Worm (Caenorhabditis elegans) whole organism, L4 larva: Measurements from ENCODE around the gene T04B8.5.
A peak's percentile ranks its signal among the peaks of the same experiment; 100 is the strongest.

ENCODE experiments used
- D1046.2 ChIP-seq: fragments of 200-800 bp; sonication (Bioruptor generic); IDR thresholded peaks from 2 replicates; pipeline ENCODE4 v1.3.6; 2022; ENCODE audit warnings: missing genetic modification characterization, missing compliant biosample characterization
- R02D3.7 ChIP-seq: fragments of 150-350 bp; sonication (generic microtip); optimal IDR thresholded peaks from 3 replicates; lab custom pipeline; 2014; ENCODE audit warnings: missing biosample characterization, missing genetic modification characterization
- T26A8.4 ChIP-seq: fragments of 200-800 bp; sonication (Bioruptor generic); IDR thresholded peaks from 2 replicates; pipeline ENCODE4 v1.3.6; 2022; ENCODE audit warnings: missing genetic modification characterization, missing compliant biosample characterization
- Y105C5A.15 ChIP-seq: fragments of 200-800 bp; sonication (Bioruptor generic); IDR thresholded peaks from 2 replicates; pipeline ENCODE4 v1.3.6; 2022; ENCODE audit warnings: missing genetic modification characterization, missing compliant biosample characterization
- Y48G9A.11 ChIP-seq: fragments of 200-800 bp; sonication (Bioruptor generic); IDR thresholded peaks from 2 replicates; pipeline ENCODE4 v1.3.6; 2022; ENCODE audit warnings: missing genetic modification reagents, missing genetic modification characterization, missing compliant biosample characterization
- Y5F2A.4 ChIP-seq: fragments of 200-800 bp; sonication (Bioruptor generic); optimal IDR thresholded peaks from 2 replicates; lab custom pipeline; 2018; ENCODE audit warnings: mild to moderate bottlenecking, missing genetic modification characterization, missing compliant biosample characterization
- aha-1 ChIP-seq: fragments of 150-350 bp; peaks from one replicate; lab custom pipeline; 2014; ENCODE audit warnings: missing biosample characterization, missing genetic modification characterization
- aly-2 ChIP-seq: sonication (generic microtip); optimal IDR thresholded peaks from 2 replicates; lab custom pipeline; 2018; ENCODE audit warnings: missing biosample characterization, missing genetic modification characterization
- arid-1 ChIP-seq: fragments of 200-800 bp; sonication (Bioruptor generic); conservative IDR thresholded peaks from 2 replicates; pipeline ENCODE4 v1.3.6; 2022; ENCODE audit warnings: missing genetic modification reagents, missing genetic modification characterization, missing compliant biosample characterization
- cey-2 ChIP-seq: sonication (generic microtip); optimal IDR thresholded peaks from 3 replicates; lab custom pipeline; 2017; ENCODE audit warnings: missing genetic modification characterization, mild to moderate bottlenecking, missing compliant biosample characterization, antibody characterized with exemption, borderline replicate concordance; ENCODE audit not compliant: insufficient read depth
- ctbp-1 ChIP-seq: fragments of 200-800 bp; sonication (Bioruptor generic); IDR thresholded peaks from 2 replicates; pipeline ENCODE4 v1.3.6; 2022; ENCODE audit warnings: missing genetic modification reagents, missing genetic modification characterization, missing compliant biosample characterization
- daf-16 ChIP-seq, 3 experiments: sonication (generic microtip); optimal IDR thresholded peaks; 2 replicates each; lab custom pipeline; 2016 to 2017; ENCODE audit warnings: missing genetic modification characterization in 3 of 3, missing genetic modification reagents in 3 of 3, mild to moderate bottlenecking in 2 of 3, missing compliant biosample characterization in 2 of 3, missing biosample characterization in 1 of 3, moderate library complexity in 1 of 3
- daf-19 ChIP-seq: fragments of 200-800 bp; sonication (Bioruptor generic); conservative IDR thresholded peaks from 2 replicates; pipeline ENCODE4 v1.3.6; 2022; ENCODE audit warnings: missing genetic modification characterization, missing compliant biosample characterization
- daf-8 ChIP-seq: fragments of 200-800 bp; sonication (Bioruptor generic); IDR thresholded peaks from 2 replicates; pipeline ENCODE4 v1.3.6; 2022; ENCODE audit warnings: missing genetic modification characterization, missing compliant biosample characterization
- dve-1 ChIP-seq: sonication (generic microtip); optimal IDR thresholded peaks from 2 replicates; lab custom pipeline; 2017; ENCODE audit warnings: antibody characterized with exemption, mild to moderate bottlenecking, missing genetic modification characterization, missing compliant biosample characterization; ENCODE audit not compliant: insufficient read depth
- egl-27 ChIP-seq: sonication (generic microtip); optimal IDR thresholded peaks from 3 replicates; lab custom pipeline; 2017; ENCODE audit warnings: missing biosample characterization, missing genetic modification reagents, missing genetic modification characterization
- egl-43 ChIP-seq: fragments of 200-800 bp; sonication (Bioruptor generic); IDR thresholded peaks from 2 replicates; pipeline ENCODE4 v1.3.6; 2022; ENCODE audit warnings: missing genetic modification reagents, missing genetic modification characterization, missing compliant biosample characterization
- hlh-11 ChIP-seq: fragments of 200-800 bp; sonication (Bioruptor generic); optimal IDR thresholded peaks from 2 replicates; lab custom pipeline; 2018; ENCODE audit warnings: mild to moderate bottlenecking, missing genetic modification characterization, missing compliant biosample characterization
- hlh-30 ChIP-seq: sonication (generic microtip); optimal IDR thresholded peaks from 2 replicates; lab custom pipeline; 2017; ENCODE audit warnings: antibody characterized with exemption, mild to moderate bottlenecking, missing genetic modification characterization, missing compliant biosample characterization; ENCODE audit not compliant: insufficient read depth
- hmg-1.1 ChIP-seq: fragments of 200-800 bp; sonication (Bioruptor generic); IDR thresholded peaks from 2 replicates; pipeline ENCODE4 v1.3.6; 2022; ENCODE audit warnings: missing genetic modification reagents, missing genetic modification characterization, missing compliant biosample characterization
- lim-7 ChIP-seq: fragments of 200-800 bp; sonication (Bioruptor generic); IDR thresholded peaks from 2 replicates; pipeline ENCODE4 v1.3.6; 2022; ENCODE audit warnings: missing genetic modification characterization, missing compliant biosample characterization
- lin-1 ChIP-seq: fragments of 200-800 bp; sonication (Bioruptor generic); IDR thresholded peaks from 2 replicates; pipeline ENCODE4 v1.3.6; 2022; ENCODE audit warnings: missing genetic modification reagents, missing genetic modification characterization, missing compliant biosample characterization
- lin-39 ChIP-seq: fragments of 150-350 bp; optimal IDR thresholded peaks from 2 replicates; lab custom pipeline; 2014; ENCODE audit warnings: missing biosample characterization, missing genetic modification reagents, missing genetic modification characterization
- lir-3 ChIP-seq: sonication (generic microtip); optimal IDR thresholded peaks from 2 replicates; lab custom pipeline; 2016; ENCODE audit warnings: mild to moderate bottlenecking, missing genetic modification characterization, missing compliant biosample characterization
- lsy-2 ChIP-seq, 2 experiments: fragments of 150-350 bp in 1 of 2; sonication (generic microtip) in 1 of 2; optimal IDR thresholded peaks; 2 replicates each; lab custom pipeline; 2014 to 2017; ENCODE audit warnings: missing biosample characterization in 2 of 2, missing genetic modification characterization in 2 of 2
- madf-9 ChIP-seq: fragments of 200-800 bp; sonication (Bioruptor generic); conservative IDR thresholded peaks from 2 replicates; pipeline ENCODE4 v1.3.6; 2022; ENCODE audit warnings: missing genetic modification reagents, missing genetic modification characterization, missing compliant biosample characterization
- mdt-29 ChIP-seq: fragments of 200-800 bp; sonication (Bioruptor generic); IDR thresholded peaks from 2 replicates; pipeline ENCODE4 v1.3.6; 2022; ENCODE audit warnings: missing genetic modification reagents, missing genetic modification characterization, missing compliant biosample characterization
- mep-1 ChIP-seq: fragments of 150-350 bp; sonication (generic microtip); optimal IDR thresholded peaks from 3 replicates; lab custom pipeline; 2014; ENCODE audit warnings: missing biosample characterization, missing genetic modification characterization
- mes-2 ChIP-seq: sonication (generic microtip); optimal IDR thresholded peaks from 2 replicates; lab custom pipeline; 2016; ENCODE audit warnings: missing genotype, mild to moderate bottlenecking, missing genetic modification characterization, missing compliant biosample characterization; ENCODE audit not compliant: poor library complexity, severe bottlenecking
- mxl-2 ChIP-seq: fragments of 200-800 bp; sonication (Bioruptor generic); conservative IDR thresholded peaks from 2 replicates; pipeline ENCODE4 v1.3.6; 2022; ENCODE audit warnings: missing genetic modification reagents, missing genetic modification characterization, missing compliant biosample characterization
- nhr-102 ChIP-seq: sonication (generic microtip); optimal IDR thresholded peaks from 2 replicates; lab custom pipeline; 2016; ENCODE audit warnings: mild to moderate bottlenecking, missing genetic modification characterization, moderate library complexity, missing compliant biosample characterization
- nhr-237 ChIP-seq: sonication (generic microtip); optimal IDR thresholded peaks from 2 replicates; lab custom pipeline; 2017; ENCODE audit warnings: missing biosample characterization, missing genetic modification characterization
- nhr-42 ChIP-seq: fragments of 200-800 bp; sonication (Bioruptor generic); IDR thresholded peaks from 2 replicates; pipeline ENCODE4 v1.3.6; 2022; ENCODE audit warnings: missing genetic modification characterization, missing compliant biosample characterization
- nhr-48 ChIP-seq: sonication (generic microtip); optimal IDR thresholded peaks from 2 replicates; lab custom pipeline; 2016; ENCODE audit warnings: mild to moderate bottlenecking, missing genetic modification characterization, missing compliant biosample characterization
- pha-4 ChIP-seq, 2 experiments: fragments of 150-350 bp in 1 of 2; fragments of 200-800 bp in 1 of 2; sonication (Bioruptor generic) in 1 of 2; IDR thresholded peaks in 1 of 2; optimal IDR thresholded peaks in 1 of 2; 2 replicates each; pipeline versions ENCODE4 v1.3.6 to Lab custom; 2014 to 2022; ENCODE audit warnings: missing genetic modification characterization in 2 of 2, missing genetic modification reagents in 2 of 2, missing biosample characterization in 1 of 2, missing compliant biosample characterization in 1 of 2
- php-3 ChIP-seq: fragments of 200-800 bp; sonication (Bioruptor generic); IDR thresholded peaks from 2 replicates; pipeline ENCODE4 v1.3.6; 2022; ENCODE audit warnings: missing genetic modification reagents, missing genetic modification characterization, missing compliant biosample characterization
- pqm-1 ChIP-seq: sonication (generic microtip); optimal IDR thresholded peaks from 2 replicates; lab custom pipeline; 2017; ENCODE audit warnings: missing biosample characterization, missing genetic modification characterization
- set-16 ChIP-seq: fragments of 200-800 bp; sonication (Bioruptor generic); IDR thresholded peaks from 2 replicates; pipeline ENCODE4 v1.3.6; 2022; ENCODE audit warnings: missing genetic modification reagents, missing genetic modification characterization, missing compliant biosample characterization
- snpc-1.2 ChIP-seq: fragments of 200-800 bp; sonication (Bioruptor generic); IDR thresholded peaks from 2 replicates; pipeline ENCODE4 v1.3.6; 2022; ENCODE audit warnings: missing genetic modification reagents, missing genetic modification characterization, missing compliant biosample characterization
- snpc-4 ChIP-seq: fragments of 150-350 bp; optimal IDR thresholded peaks from 2 replicates; lab custom pipeline; 2014; ENCODE audit warnings: missing biosample characterization, missing genetic modification characterization
- tag-97 ChIP-seq: fragments of 200-800 bp; sonication (Bioruptor generic); IDR thresholded peaks from 2 replicates; pipeline ENCODE4 v1.3.6; 2022; ENCODE audit warnings: missing genetic modification characterization, missing compliant biosample characterization
- zfp-2 ChIP-seq: sonication (generic microtip); optimal IDR thresholded peaks from 2 replicates; lab custom pipeline; 2016; ENCODE audit warnings: mild to moderate bottlenecking, missing genetic modification characterization, missing compliant biosample characterization
- zfp-3 ChIP-seq: fragments of 200-800 bp; sonication (Bioruptor generic); conservative IDR thresholded peaks from 2 replicates; pipeline ENCODE4 v1.3.6; 2022; ENCODE audit warnings: missing genetic modification reagents, missing genetic modification characterization, missing compliant biosample characterization
- zip-2 ChIP-seq: fragments of 150-350 bp; optimal IDR thresholded peaks from 2 replicates; lab custom pipeline; 2014; ENCODE audit warnings: missing biosample characterization, missing genetic modification characterization

T04B8.5 gene

ce11 chrII:602969-603368 is 21.4 kb downstream of the T04B8.5 start (continued):
- TF ChIP-seq hmg-1.1 (GFP tag; lab: Robert Waterston, UW) = no peak
- TF ChIP-seq set-16 (GFP tag; lab: Robert Waterston, UW) = no peak
- no peak for TF ChIP-seq mxl-2 (GFP tag; lab: Robert Waterston, UW)
- TF ChIP-seq aha-1 (tag; lab: Kevin White, UChicago) = peak; percentile 89
- no peak for TF ChIP-seq madf-9
- no peak for TF ChIP-seq lim-7 (GFP tag; lab: Robert Waterston, UW)
- TF ChIP-seq Y105C5A.15 (GFP tag; lab: Robert Waterston, UW) = no peak
- no peak for TF ChIP-seq zfp-3 (GFP tag; lab: Robert Waterston, UW)
- TF ChIP-seq hlh-30 (tag; lab: Kevin White, UChicago) = peak; percentile 94
- TF ChIP-seq nhr-48 (tag; lab: Kevin White, UChicago) = no peak
- TF ChIP-seq daf-8 (GFP tag; lab: Robert Waterston, UW) = no peak

ce11 chrII:602020-602419 is 22.3 kb downstream of the T04B8.5 start, which contains the start of gene nhl-3:
TSS of gene nhl-3 (minus strand) at chrII:602120.
- no peak for TF ChIP-seq php-3 (GFP tag; lab: Robert Waterston, UW)
- no peak for TF ChIP-seq snpc-1.2 (GFP tag; lab: Robert Waterston, UW)
- TF ChIP-seq snpc-4 (tag; lab: Kevin White, UChicago) = no peak
- TF ChIP-seq hlh-30 (tag; lab: Kevin White, UChicago) = no peak
- no peak for TF ChIP-seq mdt-29 (GFP tag; lab: Robert Waterston, UW)
- TF ChIP-seq mep-1 (tag; lab: Kevin White, UChicago) = no peak
- TF ChIP-seq egl-43 (GFP tag; lab: Robert Waterston, UW) = no peak
- no peak for TF ChIP-seq daf-8 (GFP tag; lab: Robert Waterston, UW)

- TF ChIP-seq pha-4 (GFP tag; IDR thresholded peaks at IDR 0.05; lab: Robert Waterston, UW) = no peak
- peak; percentile 70 for TF ChIP-seq pha-4 (tag; optimal IDR thresholded peaks at IDR 0.05; lab: Kevin White, UChicago)
- peak; percentile 51 for TF ChIP-seq mes-2 (tag; lab: Kevin White, UChicago)
- TF ChIP-seq lin-1 = no peak
- no peak for TF ChIP-seq nhr-237
- peak; percentile 67 for TF ChIP-seq dve-1 (tag; lab: Kevin White, UChicago)
- TF ChIP-seq hlh-11 (tag; lab: Kevin White, UChicago) = peak; percentile 21
- no peak for TF ChIP-seq Y48G9A.11 (GFP tag; lab: Robert Waterston, UW)
- TF ChIP-seq lir-3 (tag; lab: Kevin White, UChicago) = no peak
- TF ChIP-seq madf-9 = no peak
- no peak for TF ChIP-seq daf-19
- no peak for TF ChIP-seq arid-1 (GFP tag; lab: Robert Waterston, UW)
- TF ChIP-seq lsy-2 (tag; optimal IDR thresholded peaks at IDR 0.05; lab: Kevin White, UChicago) = peak in 1 of 2 experiments; percentile 52
- no peak for TF ChIP-seq snpc-1.2 (GFP tag; lab: Robert Waterston, UW)
- no peak for TF ChIP-seq T26A8.4 (GFP tag; lab: Robert Waterston, UW)
- no peak for TF ChIP-seq aly-2
- TF ChIP-seq zfp-2 (tag; lab: Kevin White, UChicago) = no peak
- no peak for TF ChIP-seq aha-1 (tag; lab: Kevin White, UChicago)
- no peak for TF ChIP-seq cey-2 (tag; lab: Kevin White, UChicago)
- no peak for TF ChIP-seq Y5F2A.4 (GFP tag; lab: Kevin White, UChicago)
- no peak for TF ChIP-seq R02D3.7 (tag; lab: Kevin White, UChicago)
- no peak for TF ChIP-seq nhr-102
- TF ChIP-seq set-16 (GFP tag; lab: Robert Waterston, UW) = no peak
- TF ChIP-seq daf-16 (GFP tag; optimal IDR thresholded peaks at IDR 0.05; lab: Kevin White, UChicago) = no peak
- TF ChIP-seq daf-16 (tag; optimal IDR thresholded peaks at IDR 0.05; lab: Kevin White, UChicago) = no peak
- peak; percentile 42 for TF ChIP-seq mep-1 (tag; lab: Kevin White, UChicago)
- TF ChIP-seq nhr-42 (GFP tag; lab: Robert Waterston, UW) = no peak
- no peak for TF ChIP-seq egl-27 (tag; lab: Kevin White, UChicago)
- TF ChIP-seq hlh-30 (tag; lab: Kevin White, UChicago) = peak; percentile 88
- TF ChIP-seq ctbp-1 (GFP tag; lab: Robert Waterston, UW) = no peak
- no peak for TF ChIP-seq D1046.2
- TF ChIP-seq hmg-1.1 (GFP tag; lab: Robert Waterston, UW) = peak; percentile 17; the same call in 1 of the 2 replicates
- no peak for TF ChIP-seq Y105C5A.15 (GFP tag; lab: Robert Waterston, UW)
- no peak for TF ChIP-seq lin-39 (tag; lab: Kevin White, UChicago)
- no peak for TF ChIP-seq pqm-1 (tag; lab: Kevin White, UChicago)
- no peak for TF ChIP-seq zip-2 (tag; lab: Kevin White, UChicago)
- TF ChIP-seq tag-97 (GFP tag; lab: Robert Waterston, UW) = no peak
Observed at ce11 chrII:601305-601704, 23.0 kb downstream of the T04B8.5 start.
